Worm (Caenorhabditis elegans) whole organism, L4 larva: ENCODE measurements around the gene hnd-1.

ENCODE experiments used
- ZK546.5 ChIP-seq, 2 experiments: sonication (generic microtip); optimal IDR thresholded peaks; 2 replicates each; lab custom pipeline; 2017; ENCODE audit warnings: missing biosample characterization in 2 of 2, missing genetic modification characterization in 2 of 2
- nhr-237 ChIP-seq: sonication (generic microtip); optimal IDR thresholded peaks from 2 replicates; lab custom pipeline; 2017; ENCODE audit warnings: missing biosample characterization, missing genetic modification characterization
- nhr-6 ChIP-seq: fragments of 150-350 bp; optimal IDR thresholded peaks from 2 replicates; lab custom pipeline; 2014; ENCODE audit warnings: missing biosample characterization, missing genetic modification characterization
- spr-1 ChIP-seq: sonication (generic microtip); optimal IDR thresholded peaks from 2 replicates; lab custom pipeline; 2016; ENCODE audit warnings: mild to moderate bottlenecking, missing genetic modification characterization, missing compliant biosample characterization
- spr-3 ChIP-seq: fragments of 200-800 bp; sonication (Bioruptor generic); optimal IDR thresholded peaks from 2 replicates; lab custom pipeline; 2018; ENCODE audit warnings: mild to moderate bottlenecking, missing genetic modification characterization, missing compliant biosample characterization
- unc-62 ChIP-seq, 3 experiments: fragments of 150-350 bp in 1 of 3; sonication (generic microtip); optimal IDR thresholded peaks in 2 of 3; peaks in 1 of 3; 1 replicate in 1 of 3; 2 replicates in 2 of 3; lab custom pipeline; 2014 to 2017; ENCODE audit warnings: missing biosample characterization in 3 of 3, missing genetic modification characterization in 3 of 3, missing genetic modification reagents in 3 of 3, missing genotype in 1 of 3
- ztf-7 ChIP-seq: fragments of 150-350 bp; optimal IDR thresholded peaks from 2 replicates; lab custom pipeline; 2014; ENCODE audit warnings: missing biosample characterization, missing genetic modification characterization

ce11 chrX:11684261-11684660 lies at the start of gene hnd-1:
- no peak for TF ChIP-seq nhr-237 (tag; lab: Kevin White, UChicago)
- no peak for TF ChIP-seq unc-62 (GFP tag; optimal IDR thresholded peaks at IDR 0.05 in 1 of 2; lab: Kevin White, UChicago)
- no peak for TF ChIP-seq unc-62 (tag; optimal IDR thresholded peaks at IDR 0.05; lab: Kevin White, UChicago)
- no peak for TF ChIP-seq ztf-7 (tag; lab: Kevin White, UChicago)
- TF ChIP-seq ZK546.5 (tag; optimal IDR thresholded peaks at IDR 0.05; lab: Kevin White, UChicago), result no peak
- TF ChIP-seq nhr-6 (tag; lab: Kevin White, UChicago), result no peak
- no peak for TF ChIP-seq spr-1 (tag; lab: Kevin White, UChicago)
- no peak for TF ChIP-seq spr-3 (GFP tag; lab: Kevin White, UChicago)
